Fruit fly (Drosophila melanogaster) whole organism, prepupa: ENCODE data around the gene Tudor-SN.

Experiments
- CG11294 ChIP-seq: fragments of 200-800 bp; sonication (Bioruptor generic); IDR thresholded peaks from 2 replicates; pipeline ENCODE4 v1.3.6; 2022; ENCODE audit warnings: missing biosample characterization, missing genetic modification characterization
- CG11762 ChIP-seq: fragments of 200-800 bp; sonication (Bioruptor generic); optimal IDR thresholded peaks from 3 replicates; lab custom pipeline; 2016; ENCODE audit warnings: missing biosample characterization, missing genetic modification characterization; ENCODE audit not compliant: insufficient read depth
- CG11902 ChIP-seq: fragments of 200-800 bp; sonication (Bioruptor generic); optimal IDR thresholded peaks from 3 replicates; lab custom pipeline; 2016; ENCODE audit warnings: missing biosample characterization, missing genetic modification characterization
- CG15336 ChIP-seq: fragments of 200-800 bp; sonication (Bioruptor generic); IDR thresholded peaks from 2 replicates; pipeline ENCODE4 v1.3.6; 2022; ENCODE audit warnings: missing biosample characterization, missing genetic modification characterization
- CG1621 ChIP-seq: fragments of 200-800 bp; sonication (Bioruptor generic); optimal IDR thresholded peaks from 3 replicates; lab custom pipeline; 2018; ENCODE audit warnings: missing biosample characterization, mild to moderate bottlenecking, missing genetic modification characterization
- CG16779 ChIP-seq: fragments of 200-800 bp; sonication (Bioruptor generic); optimal IDR thresholded peaks from 3 replicates; lab custom pipeline; 2017; ENCODE audit warnings: missing biosample characterization, mild to moderate bottlenecking, missing genetic modification characterization
- CG3032 ChIP-seq: fragments of 200-800 bp; optimal IDR thresholded peaks from 2 replicates; lab custom pipeline; 2019; ENCODE audit warnings: missing biosample characterization, mild to moderate bottlenecking, missing genetic modification characterization, moderate library complexity
- CG31627 ChIP-seq: fragments of 200-800 bp; sonication (Bioruptor generic); optimal IDR thresholded peaks from 3 replicates; lab custom pipeline; 2016; ENCODE audit warnings: missing biosample characterization, missing genetic modification characterization
- CG34406 ChIP-seq: fragments of 200-800 bp; sonication (Bioruptor generic); optimal IDR thresholded peaks from 3 replicates; lab custom pipeline; 2016; ENCODE audit warnings: missing biosample characterization, missing genetic modification characterization
- CG6276 ChIP-seq: fragments of 200-800 bp; sonication (Bioruptor generic); optimal IDR thresholded peaks from 2 replicates; lab custom pipeline; 2017; ENCODE audit warnings: missing biosample characterization, mild to moderate bottlenecking, missing genetic modification characterization
- CG6792 ChIP-seq: fragments of 200-800 bp; sonication (Bioruptor generic); optimal IDR thresholded peaks from 3 replicates; lab custom pipeline; 2016; ENCODE audit warnings: missing biosample characterization, missing genetic modification characterization
- CG6808 ChIP-seq: fragments of 200-800 bp; sonication (Bioruptor generic); optimal IDR thresholded peaks from 3 replicates; lab custom pipeline; 2017; ENCODE audit warnings: missing biosample characterization, missing genetic modification characterization, mild to moderate bottlenecking, moderate library complexity, missing genetic modification reagents
- CG8632 ChIP-seq: fragments of 200-800 bp; sonication (Bioruptor generic); optimal IDR thresholded peaks from 3 replicates; lab custom pipeline; 2016; ENCODE audit warnings: missing biosample characterization, missing genetic modification characterization
- CG9139 ChIP-seq: fragments of 200-800 bp; sonication (Bioruptor generic); optimal IDR thresholded peaks from 3 replicates; lab custom pipeline; 2017; ENCODE audit warnings: missing biosample characterization, mild to moderate bottlenecking, missing genetic modification characterization
- Eip75B ChIP-seq: fragments of 200-800 bp; sonication (Bioruptor generic); optimal IDR thresholded peaks from 3 replicates; lab custom pipeline; 2016; ENCODE audit warnings: missing biosample characterization, missing genetic modification characterization
- Eip78C ChIP-seq: fragments of 200-800 bp; sonication (Bioruptor generic); peaks from one replicate; lab custom pipeline; 2016; ENCODE audit warnings: missing biosample characterization, missing genetic modification characterization
- Eip93F ChIP-seq: fragments of 200-800 bp; sonication (Bioruptor generic); optimal IDR thresholded peaks from 2 replicates; lab custom pipeline; 2016; ENCODE audit warnings: missing biosample characterization, mild to moderate bottlenecking, missing genetic modification characterization
- Ets21C ChIP-seq: fragments of 200-800 bp; sonication (Bioruptor generic); optimal IDR thresholded peaks from 3 replicates; lab custom pipeline; 2016; ENCODE audit warnings: missing biosample characterization, missing genetic modification characterization
- Ets96B ChIP-seq: fragments of 200-800 bp; optimal IDR thresholded peaks from 2 replicates; lab custom pipeline; 2019; ENCODE audit warnings: missing biosample characterization, mild to moderate bottlenecking, missing genetic modification characterization, moderate library complexity
- Gug ChIP-seq: fragments of 200-800 bp; sonication (Bioruptor generic); IDR thresholded peaks from 2 replicates; pipeline ENCODE4 v1.3.6; 2022; ENCODE audit warnings: missing biosample characterization, missing genetic modification characterization
- Hr39 ChIP-seq: fragments of 200-800 bp; sonication (Bioruptor generic); optimal IDR thresholded peaks from 2 replicates; lab custom pipeline; 2016; ENCODE audit warnings: missing biosample characterization, missing genetic modification characterization
- Lpt ChIP-seq: fragments of 200-800 bp; sonication (Bioruptor generic); optimal IDR thresholded peaks from 3 replicates; lab custom pipeline; 2016; ENCODE audit warnings: missing biosample characterization, missing genetic modification characterization
- Met ChIP-seq: fragments of 200-800 bp; sonication (Bioruptor generic); optimal IDR thresholded peaks from 3 replicates; lab custom pipeline; 2016; ENCODE audit warnings: missing biosample characterization, missing genetic modification characterization
- OdsH ChIP-seq: fragments of 200-800 bp; sonication (Bioruptor generic); optimal IDR thresholded peaks from 3 replicates; lab custom pipeline; 2016; ENCODE audit warnings: missing biosample characterization, missing genetic modification characterization
- Smox ChIP-seq: fragments of 200-800 bp; sonication (Bioruptor generic); optimal IDR thresholded peaks from 3 replicates; lab custom pipeline; 2016; ENCODE audit warnings: missing biosample characterization, missing genetic modification characterization
- Sox102F ChIP-seq: fragments of 200-800 bp; sonication (Bioruptor generic); optimal IDR thresholded peaks from 2 replicates; lab custom pipeline; 2016; ENCODE audit warnings: missing biosample characterization, mild to moderate bottlenecking, missing genetic modification characterization
- Sox14 ChIP-seq: fragments of 200-800 bp; sonication (Bioruptor generic); optimal IDR thresholded peaks from 3 replicates; lab custom pipeline; 2016; ENCODE audit warnings: missing biosample characterization, missing genetic modification characterization
- cyc ChIP-seq: fragments of 200-800 bp; sonication (Bioruptor generic); optimal IDR thresholded peaks from 3 replicates; lab custom pipeline; 2016; ENCODE audit warnings: missing biosample characterization, missing genetic modification characterization
- dac ChIP-seq: fragments of 200-800 bp; sonication (Bioruptor generic); optimal IDR thresholded peaks from 2 replicates; lab custom pipeline; 2017; ENCODE audit warnings: missing biosample characterization, mild to moderate bottlenecking, missing genetic modification characterization
- dsx ChIP-seq: fragments of 200-800 bp; optimal IDR thresholded peaks from 3 replicates; lab custom pipeline; 2019; ENCODE audit warnings: missing biosample characterization, mild to moderate bottlenecking, missing genetic modification characterization, moderate library complexity; ENCODE audit not compliant: poor library complexity, severe bottlenecking
- eg ChIP-seq: fragments of 200-800 bp; sonication (Bioruptor generic); IDR thresholded peaks from 3 replicates; pipeline ENCODE4 v1.3.6; 2022; ENCODE audit warnings: missing biosample characterization, missing genetic modification characterization
- esn ChIP-seq: fragments of 200-800 bp; sonication (Bioruptor generic); optimal IDR thresholded peaks from 2 replicates; lab custom pipeline; 2016; ENCODE audit warnings: missing biosample characterization, mild to moderate bottlenecking, missing genetic modification characterization, moderate library complexity
- fkh ChIP-seq: fragments of 200-800 bp; sonication (Bioruptor generic); optimal IDR thresholded peaks from 3 replicates; lab custom pipeline; 2017; ENCODE audit warnings: missing biosample characterization, mild to moderate bottlenecking, missing genetic modification characterization, moderate library complexity
- lz ChIP-seq: fragments of 200-800 bp; sonication (Bioruptor generic); optimal IDR thresholded peaks from 3 replicates; lab custom pipeline; 2016; ENCODE audit warnings: missing biosample characterization, missing genetic modification characterization
- pdm3 ChIP-seq: fragments of 200-800 bp; sonication (Bioruptor generic); optimal IDR thresholded peaks from 3 replicates; lab custom pipeline; 2016; ENCODE audit warnings: missing biosample characterization, missing genetic modification characterization
- spab ChIP-seq: fragments of 200-800 bp; sonication (Bioruptor generic); optimal IDR thresholded peaks from 2 replicates; lab custom pipeline; 2017; ENCODE audit warnings: missing biosample characterization, mild to moderate bottlenecking, missing genetic modification characterization, missing genetic modification reagents
- ss ChIP-seq, 2 experiments: fragments of 200-800 bp; sonication (Bioruptor generic); optimal IDR thresholded peaks; 2 replicates in 1 of 2; 3 replicates in 1 of 2; lab custom pipeline; 2017 to 2018; ENCODE audit warnings: mild to moderate bottlenecking in 2 of 2, missing biosample characterization in 2 of 2, missing genetic modification characterization in 2 of 2, moderate library complexity in 1 of 2
- svp ChIP-seq: fragments of 200-800 bp; sonication (Bioruptor generic); peaks from one replicate; lab custom pipeline; 2016; ENCODE audit warnings: missing biosample characterization, missing genetic modification characterization
- vri ChIP-seq: fragments of 200-800 bp; sonication (Bioruptor generic); optimal IDR thresholded peaks from 3 replicates; lab custom pipeline; 2016; ENCODE audit warnings: missing biosample characterization, mild to moderate bottlenecking, missing genetic modification characterization

Tudor-SN gene

dm6 chr3L:233251-233650 is 30.9 kb downstream of the Tudor-SN start, which contains the start of gene CG34453:
Gene CG34453 (minus strand): TSS chr3L:233351.
- TF ChIP-seq dsx (GFP tag; lab: Kevin White, UChicago) (no peak), Ets96B (tag; lab: Kevin White, UChicago) (no peak), CG1621 (tag; lab: Kevin White, UChicago) (no peak), Eip75B (GFP tag; lab: Kevin White, UChicago) (no peak), Ets21C (GFP tag; lab: Kevin White, UChicago) (no peak), CG11902 (no peak), CG9139 (GFP tag; lab: Kevin White, UChicago) (no peak), fkh (no peak), Met (GFP tag; lab: Kevin White, UChicago) (no peak), CG31627 (GFP tag; lab: Kevin White, UChicago) (no peak), CG3032 (no peak), CG11294 (GFP tag; lab: Robert Waterston, UW) (no peak), CG6792 (GFP tag; lab: Kevin White, UChicago) (no peak)

dm6 chr3L:232267-232666 is 31.9 kb downstream of the Tudor-SN start, which contains the start of gene CG34454:
Gene CG34454 (minus strand): TSS chr3L:232350.
- TF ChIP-seq dsx (GFP tag; lab: Kevin White, UChicago) (peak; percentile 92), svp (no peak), Eip78C (GFP tag; lab: Kevin White, UChicago) (no peak)
- TF ChIP-seq, all 60 proteins: peak for 1

- no peak for TF ChIP-seq Gug (GFP tag; lab: Robert Waterston, UW)
- no peak for TF ChIP-seq CG3032
- no peak for TF ChIP-seq Ets21C (GFP tag; lab: Kevin White, UChicago)
- no peak for TF ChIP-seq Eip78C (GFP tag; lab: Kevin White, UChicago)
- no peak for TF ChIP-seq Eip93F (GFP tag; lab: Kevin White, UChicago)
- no peak for TF ChIP-seq CG34406 (GFP tag; lab: Kevin White, UChicago)
- no peak for TF ChIP-seq lz (GFP tag; lab: Kevin White, UChicago)
- no peak for TF ChIP-seq ss (GFP tag; optimal IDR thresholded peaks at IDR 0.05; lab: Kevin White, UChicago)
- TF ChIP-seq CG9139 (GFP tag; lab: Kevin White, UChicago), result no peak
- TF ChIP-seq pdm3 (GFP tag; lab: Kevin White, UChicago), result no peak
- no peak for TF ChIP-seq Lpt (GFP tag; lab: Kevin White, UChicago)
- no peak for TF ChIP-seq eg (GFP tag; lab: Robert Waterston, UW)
- no peak for TF ChIP-seq CG6792 (GFP tag; lab: Kevin White, UChicago)
- TF ChIP-seq OdsH (GFP tag; lab: Kevin White, UChicago), result no peak
- TF ChIP-seq Ets96B (tag; lab: Kevin White, UChicago), result no peak
- TF ChIP-seq CG6276, result no peak
Observed at dm6 chr3L:231504-231903, 32.7 kb downstream of the Tudor-SN start, which contains the start of gene CG42846. Gene CG42846 (minus strand): TSS chr3L:231604.

dm6 chr3L:225120-225519 is 39.1 kb downstream of the Tudor-SN start:
- peak; percentile 42 for TF ChIP-seq svp
- TF ChIP-seq OdsH (GFP tag; lab: Kevin White, UChicago), result no peak
- TF ChIP-seq CG11762 (GFP tag; lab: Kevin White, UChicago), result no peak
- TF ChIP-seq Hr39 (GFP tag; lab: Kevin White, UChicago), result no peak
- peak; percentile 12 for TF ChIP-seq Eip93F (GFP tag; lab: Kevin White, UChicago)
- peak; percentile 6 for TF ChIP-seq vri
- TF ChIP-seq CG15336 (GFP tag; lab: Robert Waterston, UW), result 0 out of 2 replicates have a peak, but pooled peaks have one; percentile 14
- no peak for TF ChIP-seq dac

- TF ChIP-seq CG6792 (GFP tag; lab: Kevin White, UChicago) (no peak), CG15336 (GFP tag; lab: Robert Waterston, UW) (peak; percentile 8; the same call in 1 of the 2 replicates), cyc (GFP tag; lab: Kevin White, UChicago) (no peak), CG16779 (tag; lab: Kevin White, UChicago) (no peak), CG3032 (no peak), Sox14 (GFP tag; lab: Kevin White, UChicago) (peak; percentile 71), spab (GFP tag; lab: Kevin White, UChicago) (no peak), Sox102F (GFP tag; lab: Kevin White, UChicago) (no peak), CG6808 (GFP tag; lab: Kevin White, UChicago) (peak; percentile 2), esn (GFP tag; lab: Kevin White, UChicago) (no peak), fkh (peak; percentile 4), Smox (GFP tag; lab: Kevin White, UChicago) (no peak), CG11902 (no peak), CG8632 (GFP tag; lab: Kevin White, UChicago) (peak; percentile 1), Eip78C (GFP tag; lab: Kevin White, UChicago) (peak; percentile 59), eg (GFP tag; lab: Robert Waterston, UW) (peak; percentile 42; the same call in 2 of the 3 replicates), Ets96B (tag; lab: Kevin White, UChicago) (no peak), Eip93F (GFP tag; lab: Kevin White, UChicago) (no peak), svp (peak; percentile 80)
Observed at dm6 chr3L:224004-224951, 39.9 kb downstream of the Tudor-SN start.
